Fruit fly (Drosophila melanogaster) S2 (cell line): Measurements from ENCODE around the gene LysS.

ENCODE experiments used
- CG8478 ChIP-seq: fragments of >200 bp; optimal IDR thresholded peaks from 2 replicates; lab custom pipeline; 2018
- CTCF ChIP-seq, 2 experiments: fragments of >200 bp; optimal IDR thresholded peaks; 2 replicates each; lab custom pipeline; 2018

- no peak for TF ChIP-seq CG8478 (lab: Kevin White, UChicago)
- no peak for TF ChIP-seq CTCF (optimal IDR thresholded peaks at IDR 0.05; lab: Kevin White, UChicago)
Observed at dm6 chr3L:1258547-1258946, 31.0 kb downstream of the LysS start.
